Worm (Caenorhabditis elegans) whole organism, L1 larva: ENCODE results near the gene str-10.

ENCODE experiments used
- C04F5.9 ChIP-seq: sonication (generic microtip); optimal IDR thresholded peaks from 2 replicates; lab custom pipeline; 2016; ENCODE audit warnings: missing genetic modification characterization, missing compliant biosample characterization
- C34B4.2 ChIP-seq: sonication (generic microtip); optimal IDR thresholded peaks from 2 replicates; lab custom pipeline; 2017; ENCODE audit warnings: mild to moderate bottlenecking, missing genetic modification characterization, missing compliant biosample characterization
- F16B12.6 ChIP-seq: fragments of 150-350 bp; optimal IDR thresholded peaks from 2 replicates; lab custom pipeline; 2014; ENCODE audit warnings: missing biosample characterization, missing genetic modification characterization
- aha-1 ChIP-seq: fragments of 150-350 bp; optimal IDR thresholded peaks from 2 replicates; lab custom pipeline; 2014; ENCODE audit warnings: missing biosample characterization, missing genetic modification characterization
- efl-1 ChIP-seq, 4 experiments: fragments of 150-350 bp; optimal IDR thresholded peaks in 3 of 4; peaks in 1 of 4; 1 replicate in 1 of 4; 2 replicates in 3 of 4; lab custom pipeline; 2014; ENCODE audit warnings: missing biosample characterization in 2 of 4, missing genetic modification characterization in 2 of 4, missing genetic modification reagents in 2 of 4
- egl-27 ChIP-seq, 2 experiments: fragments of 150-350 bp in 1 of 2; sonication (generic microtip); optimal IDR thresholded peaks; 3 replicates each; lab custom pipeline; 2017 to 2018; ENCODE audit warnings: missing biosample characterization in 2 of 2, missing genetic modification characterization in 2 of 2, missing genetic modification reagents in 2 of 2
- elt-3 ChIP-seq, 6 experiments: fragments of 150-350 bp in 1 of 6; sonication (generic microtip); optimal IDR thresholded peaks; 2 replicates each; lab custom pipeline; 2017 to 2018; ENCODE audit warnings: missing biosample characterization in 6 of 6, missing genetic modification characterization in 6 of 6, inconsistent platforms in 1 of 6
- fkh-8 ChIP-seq: sonication (generic microtip); optimal IDR thresholded peaks from 2 replicates; lab custom pipeline; 2016; ENCODE audit warnings: mild to moderate bottlenecking, missing genetic modification characterization, missing compliant biosample characterization
- fos-1 ChIP-seq: fragments of 150-350 bp; optimal IDR thresholded peaks from 2 replicates; lab custom pipeline; 2014; ENCODE audit warnings: missing biosample characterization, missing genetic modification characterization
- hlh-17 ChIP-seq: fragments of 200-800 bp; sonication (Bioruptor generic); optimal IDR thresholded peaks from 2 replicates; lab custom pipeline; 2018; ENCODE audit warnings: missing genetic modification characterization, mild to moderate bottlenecking, missing compliant biosample characterization, moderate library complexity, borderline replicate concordance
- hpl-2 ChIP-seq: fragments of 150-350 bp; optimal IDR thresholded peaks from 2 replicates; lab custom pipeline; 2014; ENCODE audit warnings: missing biosample characterization, missing genetic modification reagents, missing genetic modification characterization
- isw-1 ChIP-seq: fragments of 200-800 bp; sonication (Bioruptor generic); IDR thresholded peaks from 2 replicates; pipeline ENCODE4 v1.3.6; 2022; ENCODE audit warnings: missing genetic modification characterization, missing compliant biosample characterization
- lin-13 ChIP-seq: fragments of 150-350 bp; optimal IDR thresholded peaks from 2 replicates; lab custom pipeline; 2014; ENCODE audit warnings: missing biosample characterization, missing genetic modification reagents, missing genetic modification characterization
- lin-14 ChIP-seq: fragments of 200-800 bp; sonication (Bioruptor generic); optimal IDR thresholded peaks from 2 replicates; lab custom pipeline; 2018; ENCODE audit warnings: mild to moderate bottlenecking, missing genetic modification characterization, moderate library complexity, missing compliant biosample characterization
- lin-15B ChIP-seq: fragments of 150-350 bp; sonication (generic microtip); optimal IDR thresholded peaks from 3 replicates; lab custom pipeline; 2014; ENCODE audit warnings: missing biosample characterization, missing genetic modification characterization
- mdl-1 ChIP-seq, 2 experiments: fragments of 150-350 bp; optimal IDR thresholded peaks; 2 replicates each; lab custom pipeline; 2014 to 2017; ENCODE audit warnings: missing biosample characterization in 2 of 2, missing genetic modification characterization in 2 of 2, inconsistent platforms in 1 of 2
- mef-2 ChIP-seq: fragments of 150-350 bp; optimal IDR thresholded peaks from 2 replicates; lab custom pipeline; 2014; ENCODE audit warnings: missing biosample characterization, missing genetic modification characterization
- mep-1 ChIP-seq: fragments of 150-350 bp; optimal IDR thresholded peaks from 2 replicates; lab custom pipeline; 2014; ENCODE audit warnings: missing biosample characterization, missing genetic modification characterization
- nhr-19 ChIP-seq: fragments of 200-800 bp; sonication (Bioruptor generic); conservative IDR thresholded peaks from 2 replicates; pipeline ENCODE4 v1.3.6; 2022; ENCODE audit warnings: missing genetic modification characterization, missing compliant biosample characterization
- nhr-237 ChIP-seq: fragments of 150-350 bp; optimal IDR thresholded peaks from 2 replicates; lab custom pipeline; 2014; ENCODE audit warnings: missing biosample characterization, missing genetic modification characterization
- nhr-28 ChIP-seq: fragments of 150-350 bp; optimal IDR thresholded peaks from 2 replicates; lab custom pipeline; 2014; ENCODE audit warnings: missing biosample characterization, missing genetic modification characterization
- nhr-71 ChIP-seq: sonication (generic microtip); optimal IDR thresholded peaks from 2 replicates; lab custom pipeline; 2016; ENCODE audit warnings: mild to moderate bottlenecking, missing genetic modification characterization, moderate library complexity, missing compliant biosample characterization
- nhr-76 ChIP-seq: sonication (generic microtip); optimal IDR thresholded peaks from 2 replicates; lab custom pipeline; 2017; ENCODE audit warnings: missing biosample characterization, missing genetic modification characterization
- nhr-77 ChIP-seq: fragments of 150-350 bp; optimal IDR thresholded peaks from 2 replicates; lab custom pipeline; 2014; ENCODE audit warnings: missing biosample characterization, missing genetic modification characterization
- pax-3 ChIP-seq: fragments of 200-800 bp; sonication (Bioruptor generic); optimal IDR thresholded peaks from 2 replicates; lab custom pipeline; 2018; ENCODE audit warnings: mild to moderate bottlenecking, missing genetic modification characterization, moderate library complexity, missing compliant biosample characterization
- pqm-1 ChIP-seq: sonication (generic microtip); optimal IDR thresholded peaks from 3 replicates; lab custom pipeline; 2017; ENCODE audit warnings: missing biosample characterization, missing genetic modification characterization
- rnt-1 ChIP-seq: sonication (generic microtip); optimal IDR thresholded peaks from 2 replicates; lab custom pipeline; 2016; ENCODE audit warnings: mild to moderate bottlenecking, missing genetic modification characterization, moderate library complexity, missing compliant biosample characterization
- skn-1 ChIP-seq: fragments of 150-350 bp; optimal IDR thresholded peaks from 2 replicates; lab custom pipeline; 2014; ENCODE audit warnings: missing biosample characterization, missing genetic modification characterization
- swsn-7 ChIP-seq: sonication (generic microtip); optimal IDR thresholded peaks from 2 replicates; lab custom pipeline; 2016; ENCODE audit warnings: missing genetic modification characterization, missing compliant biosample characterization
- vab-15 ChIP-seq: sonication (generic microtip); optimal IDR thresholded peaks from 2 replicates; lab custom pipeline; 2017; ENCODE audit warnings: missing genotype, mild to moderate bottlenecking, missing genetic modification characterization, missing compliant biosample characterization
- xbp-1 ChIP-seq: sonication (generic microtip); optimal IDR thresholded peaks from 2 replicates; lab custom pipeline; 2016; ENCODE audit warnings: missing genetic modification characterization, missing compliant biosample characterization
- zip-4 ChIP-seq: fragments of 200-800 bp; sonication (Bioruptor generic); optimal IDR thresholded peaks from 2 replicates; lab custom pipeline; 2018; ENCODE audit warnings: mild to moderate bottlenecking, missing genetic modification characterization, moderate library complexity, missing compliant biosample characterization

Gene str-10

DNA sequence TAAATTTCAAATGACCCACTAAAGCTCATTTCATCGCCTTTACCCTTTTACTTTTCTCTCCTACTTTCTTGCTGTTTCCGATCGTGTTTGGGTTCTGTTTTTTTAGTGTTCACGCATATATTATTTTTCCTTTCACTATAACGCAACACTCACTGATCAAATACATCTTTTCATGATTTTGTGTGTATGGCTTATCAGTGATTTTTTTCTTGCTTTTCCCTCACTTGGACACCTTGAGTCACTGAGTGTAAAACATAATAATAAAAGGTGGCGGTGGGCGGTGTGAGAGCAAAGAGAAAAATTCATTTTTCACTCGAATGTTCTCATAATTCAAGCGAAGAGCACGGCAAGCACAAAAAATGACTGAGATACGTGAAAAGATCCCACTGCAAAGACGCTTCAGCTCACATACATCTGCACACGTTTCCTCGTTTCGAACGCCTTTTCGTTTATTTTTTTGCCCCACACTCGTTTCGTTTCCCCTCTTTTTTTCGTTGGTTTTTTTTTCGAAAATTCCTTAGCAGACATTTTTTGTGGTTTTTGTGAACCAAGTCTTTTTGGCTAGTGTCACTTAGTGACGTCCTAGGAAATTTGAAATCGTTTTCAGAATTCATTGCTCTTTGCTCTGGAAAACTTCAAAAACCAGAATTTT is 19.4 kb upstream of the str-10 start, which contains the start of gene K03A11.5:
K03A11.5 (plus strand) TSS at position 602 of the 652 bp plus-strand sequence.
- no peak for TF ChIP-seq mef-2 (tag; lab: Kevin White, UChicago)

DNA sequence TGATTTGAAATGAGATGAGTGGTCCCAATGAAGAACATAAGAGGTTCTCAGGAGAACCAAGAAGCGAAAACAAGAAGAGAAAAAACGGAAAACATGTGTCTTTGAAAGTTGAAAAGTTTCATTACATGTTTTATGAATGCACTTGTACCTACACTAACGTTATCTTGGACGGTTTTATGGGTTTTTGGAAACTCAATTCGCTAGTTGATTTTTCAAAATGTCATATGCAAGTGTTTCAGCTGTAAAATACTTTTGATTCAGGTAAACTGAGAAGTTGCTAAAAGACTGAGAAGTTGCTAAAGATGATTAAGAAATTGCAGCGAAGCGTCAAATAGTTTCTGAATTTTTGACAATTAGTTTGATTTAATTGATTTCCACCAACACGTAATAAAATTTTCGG is 11.3 kb upstream of the str-10 start, which contains the start of gene cpx-2:
cpx-2 (minus strand) TSS at position 101 of the 400 bp plus-strand sequence.
- TF ChIP-seq egl-27 (tag; optimal IDR thresholded peaks at IDR 0.05; lab: Kevin White, UChicago), result no peak
- no peak for TF ChIP-seq lin-14
- no peak for TF ChIP-seq aha-1 (tag; lab: Kevin White, UChicago)
- no peak for TF ChIP-seq mdl-1 (tag; optimal IDR thresholded peaks at IDR 0.05; lab: Kevin White, UChicago)
- TF ChIP-seq swsn-7, result no peak
- TF ChIP-seq fkh-8, result no peak
- TF ChIP-seq nhr-19 (GFP tag; lab: Robert Waterston, UW), result no peak
- no peak for TF ChIP-seq skn-1 (tag; lab: Kevin White, UChicago)
- no peak for TF ChIP-seq nhr-28 (tag; lab: Kevin White, UChicago)
- no peak for TF ChIP-seq vab-15 (tag; lab: Kevin White, UChicago)

DNA sequence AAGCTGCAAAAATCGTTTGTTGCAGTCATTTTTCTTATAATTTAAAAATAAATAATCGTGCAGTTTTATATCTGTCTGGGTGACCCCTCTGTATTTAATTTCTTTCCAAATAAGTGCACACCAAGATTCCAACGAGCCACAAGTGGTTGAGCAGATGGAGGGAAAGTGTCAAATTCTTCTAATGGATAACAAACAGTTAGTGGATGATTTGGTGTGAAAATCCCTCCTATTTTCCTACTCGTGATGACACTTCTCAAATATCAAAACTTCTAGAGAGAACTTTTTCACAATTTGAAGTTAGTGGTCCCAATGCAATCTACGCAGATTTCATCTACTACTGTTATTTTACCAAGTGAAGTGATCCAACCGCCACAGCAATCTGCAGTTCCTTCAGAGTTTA is 8.1 kb upstream of the str-10 start, which contains the start of gene ceh-28:
ceh-28 (plus strand) TSS at position 301 of the 400 bp plus-strand sequence.
- TF ChIP-seq pqm-1 (tag; lab: Kevin White, UChicago) (no peak), nhr-77 (tag; lab: Kevin White, UChicago) (no peak)

DNA sequence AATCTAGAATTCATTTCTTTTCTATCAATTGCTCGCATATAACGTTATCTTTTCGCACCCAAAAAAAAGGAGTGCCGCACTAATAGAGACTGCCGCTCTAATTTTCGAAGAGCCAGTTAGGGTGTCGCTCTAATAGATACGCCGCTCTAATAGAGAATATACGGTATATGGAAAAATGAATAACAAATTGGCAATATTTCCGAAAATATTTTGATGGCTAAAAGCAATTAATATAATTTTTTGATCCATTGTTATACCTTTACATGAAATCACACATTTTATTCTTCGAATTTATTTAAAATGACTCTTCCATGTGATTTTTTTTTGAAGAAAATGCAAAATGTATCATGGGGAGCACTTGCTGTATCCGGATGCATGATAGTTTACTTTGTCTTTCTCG is 4.6 kb upstream of the str-10 start, which contains the start of gene K03A11.4:
K03A11.4 (plus strand) TSS at position 301 of the 400 bp plus-strand sequence.
- TF ChIP-seq hlh-17 (GFP tag; lab: Kevin White, UChicago) (no peak), elt-3 (tag; optimal IDR thresholded peaks at IDR 0.05; lab: Kevin White, UChicago) (no peak), nhr-237 (tag; lab: Kevin White, UChicago) (no peak), hpl-2 (GFP tag; lab: Kevin White, UChicago) (no peak)

DNA sequence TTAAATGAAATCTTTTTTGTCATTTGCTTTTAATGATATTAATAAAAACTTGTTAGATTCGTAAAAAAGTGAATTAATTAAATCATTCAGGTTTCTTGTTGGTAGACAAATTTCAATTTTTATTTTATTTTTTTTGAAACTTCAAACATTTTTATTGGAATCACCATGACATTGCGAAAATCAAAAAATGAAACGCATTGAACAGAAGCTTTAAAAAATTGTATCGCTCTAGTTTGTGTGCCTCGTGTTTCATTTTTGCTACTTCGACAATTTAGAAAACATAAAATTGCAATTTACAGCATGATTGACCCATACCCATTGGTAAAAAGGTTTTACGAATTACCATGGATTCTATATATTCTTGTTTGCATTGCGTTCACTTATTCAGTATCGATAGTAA is 1.8 kb downstream of the str-10 start, which contains the start of gene R03G8.1:
R03G8.1 (plus strand) TSS at position 301 of the 400 bp plus-strand sequence.
- no peak for TF ChIP-seq nhr-28 (tag; lab: Kevin White, UChicago)
- TF ChIP-seq C04F5.9 (tag; lab: Kevin White, UChicago), result no peak
- TF ChIP-seq nhr-76 (tag; lab: Kevin White, UChicago), result no peak
- TF ChIP-seq xbp-1 (tag; lab: Kevin White, UChicago), result no peak
- TF ChIP-seq pax-3 (tag; lab: Kevin White, UChicago), result no peak
- no peak for TF ChIP-seq lin-14
- TF ChIP-seq rnt-1, result no peak
- no peak for TF ChIP-seq mep-1 (tag; lab: Kevin White, UChicago)
- TF ChIP-seq C34B4.2, result no peak
- no peak for TF ChIP-seq nhr-71
- no peak for TF ChIP-seq vab-15 (tag; lab: Kevin White, UChicago)
- no peak for TF ChIP-seq zip-4 (GFP tag; lab: Kevin White, UChicago)
- no peak for TF ChIP-seq lin-13 (GFP tag; lab: Kevin White, UChicago)
- no peak for TF ChIP-seq aha-1 (tag; lab: Kevin White, UChicago)
- no peak for TF ChIP-seq lin-15B (tag; lab: Kevin White, UChicago)
- TF ChIP-seq isw-1 (GFP tag; lab: Robert Waterston, UW), result no peak
- TF ChIP-seq F16B12.6 (tag; lab: Kevin White, UChicago), result no peak
- TF ChIP-seq fos-1 (tag; lab: Kevin White, UChicago), result no peak
- TF ChIP-seq efl-1 (optimal IDR thresholded peaks at IDR 0.05; lab: Kevin White, UChicago), result no peak
- no peak for TF ChIP-seq efl-1 (GFP tag; optimal IDR thresholded peaks at IDR 0.05 in 1 of 2; lab: Kevin White, UChicago)
